Fruit fly (Drosophila melanogaster): ENCODE data around the gene LManII.
A peak's percentile ranks its signal among the peaks of the same experiment; 100 is the strongest.

The LManII gene

dm6 chr2L:10408122-10408576 is 49.3 kb upstream of the LManII start, which contains the start of the genes Ip259 and RpS27A (continued):
- TF ChIP-seq Fer3 (tag; optimal IDR thresholded peaks at IDR 0.05): peak; percentile 85
- peak; percentile 84 for TF ChIP-seq wek (GFP tag; optimal IDR thresholded peaks at IDR 0.05)
- no peak for TF ChIP-seq ATbp (GFP tag; optimal IDR thresholded peaks at IDR 0.05)
- TF ChIP-seq Side (GFP tag; optimal IDR thresholded peaks at IDR 0.05): peak; percentile 75
- peak; percentile 55 for TF ChIP-seq CG18011 (GFP tag; optimal IDR thresholded peaks at IDR 0.05)
- peak; percentile 42 for TF ChIP-seq Myb (GFP tag; optimal IDR thresholded peaks at IDR 0.05)
- TF ChIP-seq MBD-R2 (GFP tag; IDR thresholded peaks at IDR 0.05): peak; percentile 48; the same call in 1 of the 2 replicates
- peak; percentile 22 for TF ChIP-seq CG6654 (GFP tag; optimal IDR thresholded peaks at IDR 0.05)
- TF ChIP-seq Deaf1 (tag; optimal IDR thresholded peaks at IDR 0.05): no peak
- TF ChIP-seq CG6854 (GFP tag; optimal IDR thresholded peaks at IDR 0.05): peak; percentile 71
- peak; percentile 85 for TF ChIP-seq CG8089 (GFP tag; optimal IDR thresholded peaks at IDR 0.05)
- no peak for TF ChIP-seq Neu2 (GFP tag; optimal IDR thresholded peaks at IDR 0.05; ENCODE audit: borderline replicate concordance)
- TF ChIP-seq fru (optimal IDR thresholded peaks at IDR 0.05): no peak
- TF ChIP-seq oc (tag; optimal IDR thresholded peaks at IDR 0.05): no peak
- TF ChIP-seq sqz (GFP tag; optimal IDR thresholded peaks at IDR 0.05): no peak
- TF ChIP-seq bsh (GFP tag; optimal IDR thresholded peaks at IDR 0.05): peak in 1 of 2 experiments; percentile 61
- TF ChIP-seq CG1602 (GFP tag; optimal IDR thresholded peaks at IDR 0.05): peak; percentile 24
- peak; percentile 65 for TF ChIP-seq odd (GFP tag; optimal IDR thresholded peaks at IDR 0.05)
- peak; percentile 84 for TF ChIP-seq CG18619 (GFP tag; optimal IDR thresholded peaks at IDR 0.05)
- TF ChIP-seq Ptx1 (GFP tag; IDR thresholded peaks at IDR 0.05): peak; percentile 71; the same call in 1 of the 2 replicates
- TF ChIP-seq CG15601 (tag; optimal IDR thresholded peaks at IDR 0.05): peak; percentile 55
- peak; percentile 90 for TF ChIP-seq CG34376 (GFP tag; optimal IDR thresholded peaks at IDR 0.05)
- TF ChIP-seq CG14014 (GFP tag; IDR thresholded peaks at IDR 0.05): peak; percentile 65; the same call in 1 of the 2 replicates
- TF ChIP-seq CG1233 (GFP tag; optimal IDR thresholded peaks at IDR 0.05): peak; percentile 89
- TF ChIP-seq HHEX (GFP tag; optimal IDR thresholded peaks at IDR 0.05): peak; percentile 82
- no peak for TF ChIP-seq sc (optimal IDR thresholded peaks at IDR 0.05)
- TF ChIP-seq sc (GFP tag; optimal IDR thresholded peaks at IDR 0.05): peak; percentile 59
- no peak for TF ChIP-seq Scr (GFP tag; IDR thresholded peaks at IDR 0.05; ENCODE audit: partially characterized antibody)
- TF ChIP-seq CG18262 (tag; optimal IDR thresholded peaks at IDR 0.05): peak; percentile 54
- TF ChIP-seq dm (GFP tag; optimal IDR thresholded peaks at IDR 0.05): peak; percentile 96
- peak; percentile 44 for TF ChIP-seq NK7.1 (GFP tag; optimal IDR thresholded peaks at IDR 0.05)
- no peak for TF ChIP-seq kni (GFP tag; optimal IDR thresholded peaks at IDR 0.05)
- TF ChIP-seq CG6689 (GFP tag; IDR thresholded peaks at IDR 0.05): peak; percentile 59
- peak; percentile 70 for TF ChIP-seq shn (GFP tag; optimal IDR thresholded peaks at IDR 0.05)
- peak; percentile 40; the same call in 1 of the 2 replicates for TF ChIP-seq danr (GFP tag; IDR thresholded peaks at IDR 0.05)
- peak; percentile 63; the same call in 1 of the 2 replicates for TF ChIP-seq CG7372 (GFP tag; IDR thresholded peaks at IDR 0.05)
- peak; percentile 60 for TF ChIP-seq CG3995 (GFP tag; optimal IDR thresholded peaks at IDR 0.05)
- no peak for TF ChIP-seq CG9215 (GFP tag; IDR thresholded peaks at IDR 0.05)
- TF ChIP-seq CG31224 (GFP tag; IDR thresholded peaks at IDR 0.05): peak; percentile 62
- peak; percentile 65 for TF ChIP-seq her (GFP tag; optimal IDR thresholded peaks at IDR 0.05)
- peak; percentile 90 for TF ChIP-seq zfh1 (GFP tag; IDR thresholded peaks at IDR 0.05)
- TF ChIP-seq CG3281 (GFP tag; optimal IDR thresholded peaks at IDR 0.05): peak; percentile 81
- peak; percentile 57; the same call in 2 of the 3 replicates for TF ChIP-seq CG11695 (GFP tag; IDR thresholded peaks at IDR 0.05)
- peak; percentile 42 for TF ChIP-seq CG15696 (tag; optimal IDR thresholded peaks at IDR 0.05)
- no peak; the same call in 2 of the 3 replicates for TF ChIP-seq otp (GFP tag; IDR thresholded peaks at IDR 0.05)
- no peak for TF ChIP-seq CG10462 (GFP tag; optimal IDR thresholded peaks at IDR 0.05)
- peak; percentile 57 for TF ChIP-seq CG4854 (GFP tag; optimal IDR thresholded peaks at IDR 0.05)
- peak; percentile 45 for TF ChIP-seq CG13424 (tag; optimal IDR thresholded peaks at IDR 0.05)
- peak; percentile 55 for TF ChIP-seq CG1529 (GFP tag; optimal IDR thresholded peaks at IDR 0.05)
- TF ChIP-seq CG6254 (GFP tag; optimal IDR thresholded peaks at IDR 0.05): peak; percentile 18
- no peak for TF ChIP-seq CG18599 (GFP tag; optimal IDR thresholded peaks at IDR 0.05)

Measured in whole organism, embryonic.